Worm (Caenorhabditis elegans): Measurements from ENCODE around the gene fbf-1.

- TF ChIP-seq ztf-23 (GFP tag; IDR thresholded peaks at IDR 0.05) (no peak), flt-1 (GFP tag; IDR thresholded peaks at IDR 0.05) (no peak), ztf-29 (GFP tag; IDR thresholded peaks at IDR 0.05) (no peak), tab-1 (GFP tag; IDR thresholded peaks at IDR 0.05) (no peak), ref-1 (GFP tag; conservative IDR thresholded peaks at IDR 0.05) (no peak)
These were observed at the start of gene fbf-1 for ce11 chrII:6080743-6081142.

Data from whole organism, midembryonic.